Worm (Caenorhabditis elegans) whole organism, early embryonic: ENCODE measurements around the gene F26D11.1.
A peak's percentile ranks its signal among the peaks of the same experiment; 100 is the strongest.

Experiments
- B0310.2 ChIP-seq: sonication (generic microtip); optimal IDR thresholded peaks from 2 replicates; lab custom pipeline; 2016; ENCODE audit warnings: mild to moderate bottlenecking, missing genetic modification characterization, missing compliant biosample characterization
- F13C5.2 ChIP-seq: sonication (generic microtip); optimal IDR thresholded peaks from 2 replicates; lab custom pipeline; 2017; ENCODE audit warnings: mild to moderate bottlenecking, missing genetic modification characterization, inconsistent platforms, missing compliant biosample characterization
- aly-1 ChIP-seq: sonication (generic microtip); optimal IDR thresholded peaks from 2 replicates; lab custom pipeline; 2016; ENCODE audit warnings: missing genetic modification characterization, missing compliant biosample characterization
- ama-1 ChIP-seq: fragments of 150-350 bp; optimal IDR thresholded peaks from 2 replicates; lab custom pipeline; 2014
- ceh-13 ChIP-seq: fragments of 200-800 bp; sonication (Bioruptor generic); optimal IDR thresholded peaks from 2 replicates; lab custom pipeline; 2018; ENCODE audit warnings: mild to moderate bottlenecking, missing genetic modification characterization, missing compliant biosample characterization
- ceh-36 ChIP-seq: sonication (generic microtip); optimal IDR thresholded peaks from 2 replicates; lab custom pipeline; 2016; ENCODE audit warnings: missing genetic modification characterization, inconsistent platforms, missing compliant biosample characterization
- ets-7 ChIP-seq: sonication (generic microtip); optimal IDR thresholded peaks from 2 replicates; lab custom pipeline; 2016; ENCODE audit warnings: missing genotype, missing genetic modification characterization, missing compliant biosample characterization
- flt-1 ChIP-seq: fragments of 200-800 bp; sonication (Bioruptor generic); IDR thresholded peaks from 2 replicates; pipeline ENCODE4 v1.3.6; 2022; ENCODE audit warnings: missing genetic modification characterization, missing compliant biosample characterization
- hmbx-1 ChIP-seq: sonication (generic microtip); optimal IDR thresholded peaks from 2 replicates; lab custom pipeline; 2016; ENCODE audit warnings: mild to moderate bottlenecking, missing genetic modification characterization, missing compliant biosample characterization
- hmg-4 ChIP-seq: fragments of 200-800 bp; sonication (Bioruptor generic); optimal IDR thresholded peaks from 2 replicates; lab custom pipeline; 2018; ENCODE audit warnings: mild to moderate bottlenecking, missing genetic modification characterization, missing compliant biosample characterization
- hnd-1 ChIP-seq: sonication (generic microtip); optimal IDR thresholded peaks from 2 replicates; lab custom pipeline; 2016; ENCODE audit warnings: missing genetic modification characterization, missing compliant biosample characterization
- pes-1 ChIP-seq: fragments of 200-800 bp; sonication (Bioruptor generic); IDR thresholded peaks from 2 replicates; pipeline ENCODE4 v1.3.6; 2022; ENCODE audit warnings: missing genetic modification reagents, missing genetic modification characterization, missing compliant biosample characterization
- scrt-1 ChIP-seq: fragments of 200-800 bp; sonication (Bioruptor generic); IDR thresholded peaks from 2 replicates; pipeline ENCODE4 v1.3.6; 2022; ENCODE audit warnings: missing genetic modification characterization, missing compliant biosample characterization
- sea-1 ChIP-seq: fragments of 200-800 bp; sonication (Bioruptor generic); conservative IDR thresholded peaks from 2 replicates; pipeline ENCODE4 v1.3.6; 2022; ENCODE audit warnings: missing genetic modification characterization, missing compliant biosample characterization
- tbx-11 ChIP-seq: fragments of 200-800 bp; sonication (Bioruptor generic); IDR thresholded peaks from 2 replicates; pipeline ENCODE4 v1.3.6; 2022; ENCODE audit warnings: missing genetic modification characterization, missing compliant biosample characterization
- tbx-37 ChIP-seq: fragments of 200-800 bp; sonication (Bioruptor generic); conservative IDR thresholded peaks from 2 replicates; pipeline ENCODE4 v1.3.6; 2022; ENCODE audit warnings: missing genetic modification reagents, missing genetic modification characterization, missing compliant biosample characterization
- tra-4 ChIP-seq: sonication (generic microtip); optimal IDR thresholded peaks from 2 replicates; lab custom pipeline; 2017; ENCODE audit warnings: missing genetic modification characterization, missing compliant biosample characterization

F26D11.1 gene

DNA sequence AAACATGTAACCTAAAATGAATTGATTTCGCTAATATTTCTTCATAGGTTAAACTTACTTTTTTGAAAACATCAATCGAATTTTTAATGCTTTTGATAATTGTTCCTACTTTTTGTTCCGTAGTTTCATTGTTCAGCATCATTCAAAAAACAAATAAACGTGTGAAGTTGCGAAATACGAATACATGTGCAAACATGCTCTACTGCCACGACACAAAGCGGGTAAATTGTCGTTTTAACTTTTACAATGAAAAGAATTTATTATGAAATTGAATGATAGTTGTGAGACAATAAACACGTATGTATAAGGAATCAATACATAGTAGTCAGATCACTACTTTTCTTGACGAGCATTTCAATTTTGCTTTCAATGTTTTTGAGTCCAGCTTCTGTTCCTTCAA lies 26.2 kb upstream of the F26D11.1 start, which contains the start of gene F26D11.12:
F26D11.12 (minus strand) TSS at position 145 of the 400 bp plus-strand sequence.
- TF ChIP-seq tra-4 (tag; lab: Kevin White, UChicago) (no peak), ama-1 (lab: Kevin White, UChicago) (no peak), tbx-37 (GFP tag; lab: Robert Waterston, UW) (no peak), aly-1 (tag; lab: Kevin White, UChicago) (no peak), pes-1 (GFP tag; lab: Robert Waterston, UW) (no peak), scrt-1 (no peak), hmg-4 (GFP tag; lab: Kevin White, UChicago) (no peak), flt-1 (no peak), ets-7 (no peak), sea-1 (no peak), hnd-1 (tag; lab: Kevin White, UChicago) (no peak), hmbx-1 (no peak), ceh-13 (no peak), F13C5.2 (tag; lab: Kevin White, UChicago) (no peak), B0310.2 (tag; lab: Kevin White, UChicago) (no peak)

DNA sequence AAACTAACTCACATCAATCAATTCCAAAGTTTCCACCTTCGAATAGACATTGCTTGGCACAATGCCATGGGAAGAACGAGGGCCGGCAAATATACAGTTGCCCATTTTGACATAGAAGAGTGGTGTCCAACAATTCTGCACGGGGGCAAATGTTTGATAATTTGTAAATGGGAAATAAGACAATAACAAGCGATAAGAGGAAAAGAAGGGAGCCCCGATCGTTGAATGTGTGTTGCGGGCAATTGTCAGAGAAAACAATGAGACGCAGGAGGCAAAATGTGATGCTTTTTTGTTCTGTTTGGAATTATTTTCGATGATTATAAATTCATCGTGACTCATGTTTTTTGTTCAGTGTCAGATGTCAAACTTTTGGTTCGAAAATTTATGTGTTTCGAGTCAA lies 25.1 kb upstream of the F26D11.1 start, which contains the start of gene pals-34:
pals-34 (minus strand) TSS at position 280 of the 400 bp plus-strand sequence.
- no peak for TF ChIP-seq ets-7
- TF ChIP-seq pes-1 (GFP tag; lab: Robert Waterston, UW): no peak
- no peak for TF ChIP-seq B0310.2 (tag; lab: Kevin White, UChicago)
- no peak for TF ChIP-seq hmg-4 (GFP tag; lab: Kevin White, UChicago)
- TF ChIP-seq aly-1 (tag; lab: Kevin White, UChicago): no peak
- no peak for TF ChIP-seq sea-1
- no peak for TF ChIP-seq tbx-37 (GFP tag; lab: Robert Waterston, UW)
- TF ChIP-seq hnd-1 (tag; lab: Kevin White, UChicago): no peak
- TF ChIP-seq ceh-13: no peak
- TF ChIP-seq ceh-36 (tag; lab: Kevin White, UChicago): no peak
- TF ChIP-seq tra-4 (tag; lab: Kevin White, UChicago): no peak
- TF ChIP-seq ama-1 (lab: Kevin White, UChicago): no peak

DNA sequence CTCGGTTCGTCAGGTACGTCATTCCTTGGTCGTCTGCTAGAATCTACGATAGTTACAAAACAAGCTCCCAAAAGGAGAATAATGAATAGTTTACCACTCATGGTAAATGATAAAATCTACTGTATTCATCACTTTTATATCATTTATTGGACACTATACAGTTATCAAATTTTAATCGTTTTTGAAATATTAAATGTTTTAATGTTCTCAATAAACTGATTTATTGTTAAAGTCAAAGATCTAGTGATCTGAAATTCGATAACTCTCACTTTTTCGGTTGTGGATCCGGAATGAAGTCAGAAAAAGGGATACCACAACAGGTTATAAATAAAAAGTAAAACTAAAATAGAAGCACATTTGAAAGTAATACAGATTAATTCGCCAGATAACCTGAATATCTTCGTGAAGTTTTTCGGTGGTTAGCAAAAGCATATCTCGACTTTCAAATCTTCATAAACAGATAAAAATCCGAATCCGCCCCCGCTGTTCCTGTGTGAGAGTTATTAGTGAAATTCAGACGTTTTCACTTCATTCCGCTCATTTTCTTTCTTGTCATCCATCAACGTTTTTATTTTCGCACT lies 22.5 kb upstream of the F26D11.1 start, which contains the start of the genes clec-217 and F26D11.2:
clec-217 (minus strand) TSS at position 101 of the 581 bp plus-strand sequence.
F26D11.2 (plus strand) TSS at position 531 of the 581 bp plus-strand sequence.
- no peak for TF ChIP-seq hmbx-1

DNA sequence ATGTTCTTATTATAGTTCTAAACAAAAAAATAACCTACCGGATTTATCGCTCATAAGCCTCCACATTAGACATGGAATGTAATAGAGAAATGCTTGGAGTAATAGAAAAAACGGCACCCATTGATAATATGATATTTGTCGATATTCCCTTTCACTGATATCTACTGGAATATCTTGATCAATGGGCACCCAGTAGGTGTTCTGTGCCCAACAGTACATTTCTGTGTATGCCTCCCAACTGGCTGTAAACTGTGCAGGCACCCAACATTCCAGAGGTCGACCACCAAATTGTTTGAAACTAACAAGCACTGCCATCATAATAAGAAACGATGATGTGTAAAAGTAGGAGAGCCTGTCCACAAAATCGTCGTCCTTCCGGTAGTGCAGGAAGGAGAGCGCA lies 16.9 kb upstream of the F26D11.1 start:
- TF ChIP-seq tra-4 (tag; lab: Kevin White, UChicago) (no peak), tbx-37 (GFP tag; lab: Robert Waterston, UW) (no peak), ama-1 (lab: Kevin White, UChicago) (no peak)

DNA sequence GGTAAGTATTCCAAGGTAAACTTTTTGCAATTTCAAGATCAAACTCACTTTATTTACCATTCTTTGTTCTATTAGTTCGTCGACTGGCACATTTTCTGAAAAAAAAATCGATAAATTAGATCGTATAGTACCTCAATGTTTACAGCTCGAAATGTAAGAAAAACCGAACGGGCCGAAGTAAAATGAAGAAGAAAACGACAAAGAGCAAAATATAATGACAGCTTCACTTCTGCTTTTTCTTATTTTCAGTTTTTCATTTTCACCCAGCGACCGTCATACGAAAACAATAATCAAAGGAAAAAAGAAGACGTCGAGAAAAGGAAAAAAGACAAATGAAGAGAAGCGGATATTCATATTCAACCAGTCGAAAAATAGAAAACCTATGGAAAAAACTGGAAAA lies 12.2 kb upstream of the F26D11.1 start, which contains the start of gene che-7:
che-7 (minus strand) TSS at position 101 of the 400 bp plus-strand sequence.
- TF ChIP-seq tra-4 (tag; lab: Kevin White, UChicago) (no peak), ets-7 (no peak), ama-1 (lab: Kevin White, UChicago) (no peak), hmbx-1 (no peak)

DNA sequence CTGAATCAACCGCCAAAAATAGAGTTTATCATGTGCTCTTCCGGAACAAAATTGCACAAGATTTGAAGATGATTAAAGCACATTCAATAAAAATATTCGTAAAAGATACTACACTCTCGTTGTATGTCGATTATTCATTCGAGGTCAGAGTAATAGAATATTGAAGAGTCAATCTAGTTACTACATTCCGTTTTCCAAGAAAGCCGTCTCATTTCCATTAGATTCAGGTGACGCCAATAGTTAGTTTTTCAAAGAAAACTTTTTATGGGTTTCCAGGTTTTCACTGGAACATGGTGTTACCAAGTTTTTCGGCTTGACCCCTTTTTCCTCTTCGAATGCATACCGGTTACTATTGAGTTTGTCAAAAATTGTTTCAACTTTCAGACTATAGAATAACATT lies 10.8 kb upstream of the F26D11.1 start:
- TF ChIP-seq F13C5.2 (tag; lab: Kevin White, UChicago): no peak
- TF ChIP-seq aly-1 (tag; lab: Kevin White, UChicago): no peak
- no peak for TF ChIP-seq sea-1

DNA sequence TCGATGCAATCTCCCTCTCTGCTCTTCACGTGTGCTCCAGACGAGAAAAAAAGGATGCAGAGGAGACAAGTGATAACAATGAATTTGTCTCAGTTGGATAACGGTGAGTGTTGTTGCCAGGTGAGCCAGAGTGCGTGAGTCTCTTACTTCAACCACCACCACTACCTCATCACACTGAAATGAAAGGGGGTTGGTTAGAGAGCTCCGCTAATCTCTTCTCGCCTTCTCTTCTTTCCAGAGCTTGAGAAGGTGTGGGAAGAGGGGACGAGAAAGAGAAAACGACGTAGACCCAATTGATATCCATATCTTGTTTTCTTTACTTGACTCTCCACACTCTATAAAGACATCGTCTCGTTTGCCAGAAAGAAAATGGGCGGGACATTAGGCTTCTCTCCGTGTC lies 10.0 kb upstream of the F26D11.1 start:
- TF ChIP-seq F13C5.2 (tag; lab: Kevin White, UChicago): no peak
- TF ChIP-seq ceh-36 (tag; lab: Kevin White, UChicago): no peak
- no peak for TF ChIP-seq pes-1 (GFP tag; lab: Robert Waterston, UW)
- no peak for TF ChIP-seq B0310.2 (tag; lab: Kevin White, UChicago)
- no peak for TF ChIP-seq hmg-4 (GFP tag; lab: Kevin White, UChicago)
- no peak for TF ChIP-seq tbx-37 (GFP tag; lab: Robert Waterston, UW)
- no peak for TF ChIP-seq ceh-13
- no peak for TF ChIP-seq sea-1

DNA sequence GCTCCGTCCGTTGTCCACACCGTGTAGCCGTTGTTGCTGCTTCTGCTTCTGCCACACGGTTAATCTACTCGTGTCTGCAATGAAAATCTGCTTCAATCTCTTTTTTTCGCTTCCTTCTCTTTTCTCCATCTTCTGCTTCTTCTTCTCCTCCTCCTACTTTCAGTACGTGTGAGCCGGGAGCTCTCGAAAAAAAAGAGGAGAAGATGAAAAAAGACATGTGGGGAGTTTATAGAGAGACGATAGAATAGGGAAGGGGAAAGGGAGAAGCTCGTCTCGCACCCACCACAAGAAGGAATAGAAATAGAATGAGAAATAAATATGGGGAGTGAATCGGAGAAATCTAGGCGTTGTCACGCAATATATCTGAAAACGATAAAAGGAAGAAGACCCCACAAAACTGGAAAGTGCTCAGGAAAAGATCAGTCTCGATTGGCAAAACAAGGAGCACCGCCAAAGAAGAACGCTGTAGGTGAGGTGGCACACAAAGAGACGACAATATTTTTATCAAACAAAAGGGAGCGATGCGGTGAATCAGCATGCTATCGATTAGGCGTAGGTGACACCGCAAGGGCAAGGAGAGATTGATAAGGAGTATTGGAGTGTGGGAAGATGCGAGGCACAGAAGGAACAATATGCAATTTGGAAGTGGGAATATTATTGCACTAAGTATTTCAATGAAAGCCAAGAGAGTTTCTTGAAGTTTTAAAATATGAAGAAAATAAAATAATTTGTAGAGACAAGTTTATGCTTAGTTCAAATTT lies 3.5 kb upstream of the F26D11.1 start, which contains the start of gene let-413:
let-413 (minus strand) TSS at position 76 of the 761 bp plus-strand sequence.
- TF ChIP-seq ceh-36 (tag; lab: Kevin White, UChicago) (no peak), aly-1 (tag; lab: Kevin White, UChicago) (peak; percentile 21)

DNA sequence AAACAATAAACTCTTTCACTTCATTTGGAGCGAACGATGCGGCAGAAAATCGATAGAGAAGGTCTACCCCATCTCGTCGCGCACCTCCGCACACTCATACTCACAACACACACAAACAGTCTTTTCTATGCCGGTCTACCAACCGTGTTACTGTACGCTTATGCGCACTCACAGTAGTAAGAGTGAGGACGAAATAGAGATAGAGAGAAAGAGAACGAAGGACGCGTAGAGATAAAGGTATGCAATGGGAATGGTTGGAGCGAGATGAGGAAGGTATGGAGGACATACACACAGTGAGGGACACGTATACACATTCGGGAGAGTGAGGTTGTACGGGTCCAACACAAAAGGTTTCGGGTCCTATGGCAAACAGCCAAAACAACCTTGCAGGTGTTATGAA lies 2.5 kb upstream of the F26D11.1 start:
- no peak for TF ChIP-seq hnd-1 (tag; lab: Kevin White, UChicago)
- no peak for TF ChIP-seq ceh-13
- TF ChIP-seq tbx-11 (GFP tag; lab: Robert Waterston, UW): no peak
- no peak for TF ChIP-seq aly-1 (tag; lab: Kevin White, UChicago)
- no peak for TF ChIP-seq ets-7
- TF ChIP-seq scrt-1: no peak
- no peak for TF ChIP-seq tbx-37 (GFP tag; lab: Robert Waterston, UW)
- TF ChIP-seq ceh-36 (tag; lab: Kevin White, UChicago): peak; percentile 17
- no peak for TF ChIP-seq ama-1 (lab: Kevin White, UChicago)
- TF ChIP-seq pes-1 (GFP tag; lab: Robert Waterston, UW): no peak
- no peak for TF ChIP-seq tra-4 (tag; lab: Kevin White, UChicago)
- TF ChIP-seq F13C5.2 (tag; lab: Kevin White, UChicago): peak; percentile 38
- peak; percentile 74 for TF ChIP-seq B0310.2 (tag; lab: Kevin White, UChicago)
- TF ChIP-seq flt-1: no peak
- peak; percentile 40; the same call in 1 of the 2 replicates for TF ChIP-seq sea-1
- TF ChIP-seq hmbx-1: no peak
- TF ChIP-seq hmg-4 (GFP tag; lab: Kevin White, UChicago): peak; percentile 87
